Worm (Caenorhabditis elegans) whole organism, L3 larva: ENCODE results near the gene C07A9.13.

ENCODE experiments used
- R02D3.7 ChIP-seq: fragments of 150-350 bp; optimal IDR thresholded peaks from 2 replicates; lab custom pipeline; 2014; ENCODE audit warnings: missing biosample characterization, missing genetic modification characterization
- aly-2 ChIP-seq: fragments of 150-350 bp; optimal IDR thresholded peaks from 2 replicates; lab custom pipeline; 2014; ENCODE audit warnings: missing biosample characterization, missing genetic modification characterization
- ama-1 ChIP-seq: fragments of 150-350 bp; optimal IDR thresholded peaks from 2 replicates; lab custom pipeline; 2018
- ceh-28 ChIP-seq: fragments of 150-350 bp; optimal IDR thresholded peaks from 2 replicates; lab custom pipeline; 2014; ENCODE audit warnings: missing biosample characterization, missing genetic modification reagents, missing genetic modification characterization
- ceh-82 ChIP-seq: fragments of 150-350 bp; optimal IDR thresholded peaks from 2 replicates; lab custom pipeline; 2014; ENCODE audit warnings: missing biosample characterization, missing genetic modification characterization
- daf-12 ChIP-seq: fragments of 150-350 bp; optimal IDR thresholded peaks from 2 replicates; lab custom pipeline; 2014; ENCODE audit warnings: missing biosample characterization, missing genetic modification reagents, missing genetic modification characterization
- egl-27 ChIP-seq: sonication (generic microtip); optimal IDR thresholded peaks from 4 replicates; lab custom pipeline; 2017; ENCODE audit warnings: missing biosample characterization, missing genetic modification reagents, missing genetic modification characterization
- elt-1 ChIP-seq: fragments of 150-350 bp; optimal IDR thresholded peaks from 2 replicates; lab custom pipeline; 2014; ENCODE audit warnings: missing biosample characterization, missing genetic modification characterization
- elt-2 ChIP-seq: sonication (generic microtip); optimal IDR thresholded peaks from 2 replicates; lab custom pipeline; 2016; ENCODE audit warnings: missing genetic modification reagents, mild to moderate bottlenecking, missing genetic modification characterization, missing compliant biosample characterization
- elt-3 ChIP-seq, 3 experiments: fragments of 150-350 bp in 1 of 3; sonication (generic microtip) in 2 of 3; optimal IDR thresholded peaks; 2 replicates in 2 of 3; 4 replicates in 1 of 3; lab custom pipeline; 2014 to 2017; ENCODE audit warnings: missing biosample characterization in 3 of 3, missing genetic modification characterization in 3 of 3
- eor-1 ChIP-seq, 2 experiments: fragments of 150-350 bp; optimal IDR thresholded peaks; 2 replicates each; lab custom pipeline; 2014 to 2018; ENCODE audit warnings: missing biosample characterization in 2 of 2, missing genetic modification characterization in 2 of 2
- fkh-2 ChIP-seq: fragments of 150-350 bp; optimal IDR thresholded peaks from 2 replicates; lab custom pipeline; 2014; ENCODE audit warnings: missing biosample characterization, missing genetic modification reagents, missing genetic modification characterization
- fos-1 ChIP-seq: fragments of 150-350 bp; optimal IDR thresholded peaks from 2 replicates; lab custom pipeline; 2014; ENCODE audit warnings: missing biosample characterization, missing genetic modification characterization
- hmg-11 ChIP-seq: sonication (generic microtip); optimal IDR thresholded peaks from 2 replicates; lab custom pipeline; 2016; ENCODE audit warnings: missing genetic modification characterization, missing compliant biosample characterization
- jun-1 ChIP-seq: fragments of 150-350 bp; optimal IDR thresholded peaks from 2 replicates; lab custom pipeline; 2014; ENCODE audit warnings: missing biosample characterization, missing genetic modification reagents, missing genetic modification characterization
- lin-39 ChIP-seq: fragments of 150-350 bp; optimal IDR thresholded peaks from 2 replicates; lab custom pipeline; 2018; ENCODE audit warnings: missing biosample characterization, missing genetic modification reagents, missing genetic modification characterization
- lsy-12 ChIP-seq: sonication (generic microtip); optimal IDR thresholded peaks from 2 replicates; lab custom pipeline; 2016; ENCODE audit warnings: mild to moderate bottlenecking, missing genetic modification characterization, missing compliant biosample characterization
- mml-1 ChIP-seq: fragments of 150-350 bp; sonication (generic microtip); optimal IDR thresholded peaks from 3 replicates; lab custom pipeline; 2014; ENCODE audit warnings: missing biosample characterization, missing genetic modification characterization
- nfya-1 ChIP-seq: sonication (generic microtip); optimal IDR thresholded peaks from 2 replicates; lab custom pipeline; 2017; ENCODE audit warnings: missing genetic modification characterization, mild to moderate bottlenecking, missing compliant biosample characterization, antibody characterized with exemption, moderate library complexity; ENCODE audit not compliant: insufficient read depth
- nhr-11 ChIP-seq: fragments of 150-350 bp; optimal IDR thresholded peaks from 2 replicates; lab custom pipeline; 2014; ENCODE audit warnings: missing biosample characterization, missing genetic modification characterization
- nhr-12 ChIP-seq: fragments of 150-350 bp; optimal IDR thresholded peaks from 2 replicates; lab custom pipeline; 2014; ENCODE audit warnings: missing biosample characterization, missing genetic modification characterization
- nhr-23 ChIP-seq: fragments of 150-350 bp; optimal IDR thresholded peaks from 2 replicates; lab custom pipeline; 2014; ENCODE audit warnings: missing biosample characterization, missing genetic modification reagents, missing genetic modification characterization
- nhr-25 ChIP-seq: sonication (generic microtip); optimal IDR thresholded peaks from 2 replicates; lab custom pipeline; 2017; ENCODE audit warnings: missing biosample characterization, missing genetic modification characterization
- nhr-28 ChIP-seq: fragments of 150-350 bp; optimal IDR thresholded peaks from 2 replicates; lab custom pipeline; 2014; ENCODE audit warnings: missing biosample characterization, missing genetic modification characterization
- nhr-43 ChIP-seq: sonication (generic microtip); optimal IDR thresholded peaks from 2 replicates; lab custom pipeline; 2016; ENCODE audit warnings: mild to moderate bottlenecking, missing genetic modification characterization, missing compliant biosample characterization; ENCODE audit not compliant: poor library complexity, severe bottlenecking
- nhr-67 ChIP-seq: fragments of 150-350 bp; optimal IDR thresholded peaks from 2 replicates; lab custom pipeline; 2014; ENCODE audit warnings: missing biosample characterization, missing genetic modification characterization
- nhr-76 ChIP-seq: fragments of 150-350 bp; sonication (generic microtip); optimal IDR thresholded peaks from 5 replicates; lab custom pipeline; 2014; ENCODE audit warnings: missing biosample characterization, missing genetic modification characterization
- nhr-77 ChIP-seq: fragments of 150-350 bp; optimal IDR thresholded peaks from 2 replicates; lab custom pipeline; 2014; ENCODE audit warnings: missing biosample characterization, missing genetic modification characterization
- pha-4 ChIP-seq: fragments of 150-350 bp; optimal IDR thresholded peaks from 2 replicates; lab custom pipeline; 2014; ENCODE audit warnings: missing biosample characterization, missing genetic modification reagents, missing genetic modification characterization
- pqm-1 ChIP-seq: fragments of 150-350 bp; optimal IDR thresholded peaks from 2 replicates; lab custom pipeline; 2017; ENCODE audit warnings: missing biosample characterization, missing genetic modification characterization, inconsistent platforms
- sea-2 ChIP-seq: fragments of 150-350 bp; sonication (generic microtip); optimal IDR thresholded peaks from 4 replicates; lab custom pipeline; 2014; ENCODE audit warnings: missing biosample characterization, missing genetic modification reagents, missing genetic modification characterization
- skn-1 ChIP-seq: fragments of 150-350 bp; optimal IDR thresholded peaks from 2 replicates; lab custom pipeline; 2014; ENCODE audit warnings: missing biosample characterization, missing genetic modification characterization
- snpc-4 ChIP-seq: fragments of 150-350 bp; optimal IDR thresholded peaks from 2 replicates; lab custom pipeline; 2014; ENCODE audit warnings: missing biosample characterization, missing genetic modification characterization
- tbx-2 ChIP-seq: sonication (generic microtip); optimal IDR thresholded peaks from 2 replicates; lab custom pipeline; 2016; ENCODE audit warnings: mild to moderate bottlenecking, missing genetic modification characterization, missing compliant biosample characterization
- ztf-11 ChIP-seq: fragments of 150-350 bp; optimal IDR thresholded peaks from 2 replicates; lab custom pipeline; 2014; ENCODE audit warnings: missing biosample characterization, missing genetic modification characterization
- ztf-4 ChIP-seq: fragments of 150-350 bp; optimal IDR thresholded peaks from 2 replicates; lab custom pipeline; 2014; ENCODE audit warnings: missing biosample characterization, missing genetic modification characterization

The C07A9.13 gene

ce11 chrIII:9645099-9645498, 36.0 kb downstream of the C07A9.13 start:
- peak; percentile 59 for TF ChIP-seq nhr-23 (tag; lab: Kevin White, UChicago)
- TF ChIP-seq eor-1 (tag; optimal IDR thresholded peaks at IDR 0.05; lab: Kevin White, UChicago): no peak
- peak in 1 of 3 experiments; percentile 66 for TF ChIP-seq elt-3 (tag; optimal IDR thresholded peaks at IDR 0.05; lab: Kevin White, UChicago)
- no peak for TF ChIP-seq nhr-43 (tag; lab: Kevin White, UChicago)

- no peak for TF ChIP-seq mml-1
- no peak for TF ChIP-seq egl-27 (tag; lab: Kevin White, UChicago)
- no peak for TF ChIP-seq pha-4 (tag; lab: Kevin White, UChicago)
- TF ChIP-seq nhr-23 (tag; lab: Kevin White, UChicago): peak; percentile 16
Observed at ce11 chrIII:9642110-9642509, 39.0 kb downstream of the C07A9.13 start.

- peak; percentile 30 for TF ChIP-seq nhr-23 (tag; lab: Kevin White, UChicago)
- TF ChIP-seq nfya-1 (tag; lab: Kevin White, UChicago): no peak
- no peak for TF ChIP-seq tbx-2 (tag; lab: Kevin White, UChicago)
- TF ChIP-seq pha-4 (tag; lab: Kevin White, UChicago): no peak
- no peak for TF ChIP-seq lsy-12
Observed at ce11 chrIII:9639281-9640050, 41.6 kb downstream of the C07A9.13 start.

- TF ChIP-seq hmg-11 (tag; lab: Kevin White, UChicago) (no peak), mml-1 (no peak), nhr-25 (tag; lab: Kevin White, UChicago) (no peak), pqm-1 (tag; lab: Kevin White, UChicago) (peak; percentile 97), jun-1 (tag; lab: Kevin White, UChicago) (peak; percentile 6), pha-4 (tag; lab: Kevin White, UChicago) (peak; percentile 9), elt-2 (tag; lab: Kevin White, UChicago) (peak; percentile 94)
- TF ChIP-seq, all 47 proteins: peak for 4
Observed at ce11 chrIII:9638159-9638754, 42.8 kb downstream of the C07A9.13 start.

- TF ChIP-seq nhr-43 (tag; lab: Kevin White, UChicago): no peak
- no peak for TF ChIP-seq nhr-28 (tag; lab: Kevin White, UChicago)
- no peak for TF ChIP-seq nhr-67
- no peak for TF ChIP-seq elt-3 (tag; optimal IDR thresholded peaks at IDR 0.05; lab: Kevin White, UChicago)
- no peak for TF ChIP-seq elt-1 (tag; lab: Kevin White, UChicago)
- no peak for TF ChIP-seq mml-1
- TF ChIP-seq nfya-1 (tag; lab: Kevin White, UChicago): no peak
- TF ChIP-seq ama-1 (lab: Kevin White, UChicago): no peak
- TF ChIP-seq skn-1 (tag; lab: Kevin White, UChicago): no peak
- no peak for TF ChIP-seq nhr-76 (tag; lab: Kevin White, UChicago)
- TF ChIP-seq pqm-1 (tag; lab: Kevin White, UChicago): no peak
- TF ChIP-seq tbx-2 (tag; lab: Kevin White, UChicago): no peak
- TF ChIP-seq snpc-4 (tag; lab: Kevin White, UChicago): no peak
- no peak for TF ChIP-seq ztf-11 (tag; lab: Kevin White, UChicago)
- no peak for TF ChIP-seq R02D3.7 (tag; lab: Kevin White, UChicago)
- no peak for TF ChIP-seq pha-4 (tag; lab: Kevin White, UChicago)
- no peak for TF ChIP-seq nhr-11 (tag; lab: Kevin White, UChicago)
- TF ChIP-seq ceh-28 (tag; lab: Kevin White, UChicago): no peak
- TF ChIP-seq nhr-23 (tag; lab: Kevin White, UChicago): no peak
- TF ChIP-seq aly-2 (tag; lab: Kevin White, UChicago): no peak
Observed at ce11 chrIII:9637016-9637415, 44.1 kb downstream of the C07A9.13 start, which contains the start of gene gei-13. Gene gei-13, minus strand, starts transcription at chrIII:9637116.

- TF ChIP-seq nfya-1 (tag; lab: Kevin White, UChicago) (peak; percentile 92), aly-2 (tag; lab: Kevin White, UChicago) (no peak), nhr-77 (tag; lab: Kevin White, UChicago) (no peak), lsy-12 (peak; percentile 36), ama-1 (lab: Kevin White, UChicago) (no peak), pha-4 (tag; lab: Kevin White, UChicago) (peak; percentile 95), nhr-12 (tag; lab: Kevin White, UChicago) (no peak), ztf-11 (tag; lab: Kevin White, UChicago) (no peak), eor-1 (tag; optimal IDR thresholded peaks at IDR 0.05; lab: Kevin White, UChicago) (no peak), fkh-2 (tag; lab: Kevin White, UChicago) (no peak), ceh-28 (tag; lab: Kevin White, UChicago) (peak; percentile 47), pqm-1 (tag; lab: Kevin White, UChicago) (no peak), sea-2 (GFP tag; lab: Kevin White, UChicago) (no peak), nhr-11 (tag; lab: Kevin White, UChicago) (no peak), skn-1 (tag; lab: Kevin White, UChicago) (peak; percentile 53), mml-1 (no peak), ztf-4 (tag; lab: Kevin White, UChicago) (no peak), ceh-82 (tag; lab: Kevin White, UChicago) (peak; percentile 57), lin-39 (tag; lab: Kevin White, UChicago) (peak; percentile 71), fos-1 (no peak), snpc-4 (tag; lab: Kevin White, UChicago) (peak; percentile 57), daf-12 (tag; lab: Kevin White, UChicago) (no peak)
Observed at ce11 chrIII:9631117-9631655, 49.9 kb downstream of the C07A9.13 start, which contains the start of gene ubc-7. Gene ubc-7, minus strand, starts transcription at chrIII:9631167.
